Fruit fly (Drosophila melanogaster) whole organism, adult: Measurements from ENCODE around the gene sds22.

Experiments
- CG14711 ChIP-seq: fragments of 200-800 bp; sonication (Bioruptor generic); optimal IDR thresholded peaks from 2 replicates; lab custom pipeline; 2018; ENCODE audit warnings: missing biosample characterization, mild to moderate bottlenecking, missing genetic modification characterization, moderate library complexity
- CG33017 ChIP-seq: fragments of 200-800 bp; sonication (Bioruptor generic); optimal IDR thresholded peaks from 2 replicates; lab custom pipeline; 2018; ENCODE audit warnings: missing biosample characterization, mild to moderate bottlenecking, missing genetic modification characterization, moderate library complexity
- CG7101 ChIP-seq: fragments of 200-800 bp; sonication (Bioruptor generic); optimal IDR thresholded peaks from 2 replicates; lab custom pipeline; 2018; ENCODE audit warnings: missing biosample characterization, mild to moderate bottlenecking, missing genetic modification characterization, moderate library complexity
- ovo ChIP-seq: fragments of 200-800 bp; sonication (Bioruptor generic); optimal IDR thresholded peaks from 2 replicates; lab custom pipeline; 2016; ENCODE audit warnings: missing biosample characterization, missing genetic modification characterization

DNA sequence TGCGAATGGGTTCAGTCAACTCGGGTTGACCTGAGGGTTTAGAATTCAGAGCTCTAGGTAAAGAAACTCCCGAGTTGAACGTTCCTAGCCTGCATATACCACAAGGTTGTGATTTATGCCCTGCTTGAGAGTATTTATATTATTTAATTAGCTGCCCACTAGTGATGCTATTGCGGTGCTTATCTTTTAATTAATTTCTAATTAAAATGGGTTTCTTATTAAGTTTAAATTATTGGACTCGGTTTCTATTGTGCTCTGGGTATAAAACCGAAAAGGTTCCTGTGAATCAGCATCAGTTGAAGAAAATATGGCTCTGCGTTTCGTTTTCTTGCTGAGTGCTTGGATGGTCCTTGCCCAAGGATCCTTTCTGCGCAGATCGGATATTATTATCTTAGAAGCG lies 24.0 kb downstream of the sds22 start, which contains the start of gene CG5866:
- TF ChIP-seq CG14711 (tag; lab: Kevin White, UChicago) (no peak), ovo (no peak), CG7101 (tag; lab: Kevin White, UChicago) (no peak), CG33017 (tag; lab: Kevin White, UChicago) (no peak)
